Worm (Caenorhabditis elegans) whole organism, midembryonic: ENCODE results near the gene ZC449.2.
A peak's percentile ranks its signal among the peaks of the same experiment; 100 is the strongest.

Experiments used
- T22C8.4 ChIP-seq: fragments of 200-800 bp; sonication (Bioruptor generic); IDR thresholded peaks from 2 replicates; pipeline ENCODE4 v1.3.6; 2022; ENCODE audit warnings: missing genetic modification characterization, missing compliant biosample characterization
- cog-1 ChIP-seq: sonication (generic microtip); optimal IDR thresholded peaks from 2 replicates; lab custom pipeline; 2016; ENCODE audit warnings: missing genetic modification characterization, missing compliant biosample characterization
- flt-1 ChIP-seq: fragments of 200-800 bp; sonication (Bioruptor generic); IDR thresholded peaks from 2 replicates; pipeline ENCODE4 v1.3.6; 2022; ENCODE audit warnings: missing genetic modification characterization, missing compliant biosample characterization
- klf-2 ChIP-seq: fragments of 200-800 bp; sonication (Bioruptor generic); conservative IDR thresholded peaks from 2 replicates; pipeline ENCODE4 v1.3.6; 2022; ENCODE audit warnings: missing genetic modification reagents, missing genetic modification characterization, missing compliant biosample characterization
- med-1 ChIP-seq: sonication (generic microtip); optimal IDR thresholded peaks from 2 replicates; lab custom pipeline; 2017; ENCODE audit warnings: missing genetic modification characterization, mild to moderate bottlenecking, missing compliant biosample characterization, antibody characterized with exemption, missing genetic modification reagents; ENCODE audit not compliant: insufficient read depth
- ref-1 ChIP-seq: fragments of 200-800 bp; sonication (Bioruptor generic); conservative IDR thresholded peaks from 2 replicates; pipeline ENCODE4 v1.3.6; 2022; ENCODE audit warnings: missing genetic modification reagents, missing genetic modification characterization, missing compliant biosample characterization
- tab-1 ChIP-seq: fragments of 200-800 bp; sonication (Bioruptor generic); IDR thresholded peaks from 2 replicates; pipeline ENCODE4 v1.3.6; 2022; ENCODE audit warnings: missing genetic modification characterization, missing compliant biosample characterization
- ztf-23 ChIP-seq: fragments of 200-800 bp; sonication (Bioruptor generic); IDR thresholded peaks from 2 replicates; pipeline ENCODE4 v1.3.6; 2022; ENCODE audit warnings: missing genetic modification reagents, missing genetic modification characterization, missing compliant biosample characterization
- ztf-29 ChIP-seq: fragments of 200-800 bp; sonication (Bioruptor generic); IDR thresholded peaks from 2 replicates; pipeline ENCODE4 v1.3.6; 2022; ENCODE audit warnings: missing genetic modification reagents, missing genetic modification characterization, missing compliant biosample characterization

The ZC449.2 gene

ce11 chrX:5020996-5021395, at the start of gene ZC449.2:
Gene ZC449.2, plus strand, starts transcription at chrX:5021285.
- TF ChIP-seq klf-2 (GFP tag; lab: Robert Waterston, UW) = no peak
- TF ChIP-seq T22C8.4 = no peak
- no peak for TF ChIP-seq med-1 (GFP tag; lab: Kevin White, UChicago)
- TF ChIP-seq ztf-23 (GFP tag; lab: Robert Waterston, UW) = no peak
- TF ChIP-seq ztf-29 = no peak
- no peak for TF ChIP-seq flt-1 (GFP tag; lab: Robert Waterston, UW)
- TF ChIP-seq tab-1 (GFP tag; lab: Robert Waterston, UW) = no peak
- no peak for TF ChIP-seq cog-1
- no peak for TF ChIP-seq ref-1 (GFP tag; lab: Robert Waterston, UW)

- TF ChIP-seq ztf-23 (GFP tag; lab: Robert Waterston, UW) (no peak; the same call in 1 of the 2 replicates), flt-1 (GFP tag; lab: Robert Waterston, UW) (peak; percentile 40; the same call in 1 of the 2 replicates), ztf-29 (no peak), ref-1 (GFP tag; lab: Robert Waterston, UW) (no peak), tab-1 (GFP tag; lab: Robert Waterston, UW) (0 out of 2 replicates have a peak, but pooled peaks have one; percentile 8), cog-1 (peak; percentile 43)
Observed at ce11 chrX:4971427-4971826, 49.7 kb upstream of the ZC449.2 start.

- TF ChIP-seq T22C8.4 (no peak), med-1 (GFP tag; lab: Kevin White, UChicago) (no peak), ztf-29 (no peak), ztf-23 (GFP tag; lab: Robert Waterston, UW) (no peak), tab-1 (GFP tag; lab: Robert Waterston, UW) (no peak), cog-1 (no peak), ref-1 (GFP tag; lab: Robert Waterston, UW) (no peak), flt-1 (GFP tag; lab: Robert Waterston, UW) (no peak), klf-2 (GFP tag; lab: Robert Waterston, UW) (no peak)
Observed at ce11 chrX:4972039-4972581, 49.0 kb upstream of the ZC449.2 start.

- TF ChIP-seq ztf-29 (no peak), flt-1 (GFP tag; lab: Robert Waterston, UW) (no peak), ztf-23 (GFP tag; lab: Robert Waterston, UW) (no peak), med-1 (GFP tag; lab: Kevin White, UChicago) (no peak), ref-1 (GFP tag; lab: Robert Waterston, UW) (no peak), cog-1 (no peak)
Observed at ce11 chrX:4974486-4974885, 46.6 kb upstream of the ZC449.2 start.

ce11 chrX:4976530-4976929, 44.6 kb upstream of the ZC449.2 start, which contains the start of gene lfi-1:
Gene lfi-1, plus strand, starts transcription at chrX:4976830.
- TF ChIP-seq ztf-29 (no peak), klf-2 (GFP tag; lab: Robert Waterston, UW) (no peak), ref-1 (GFP tag; lab: Robert Waterston, UW) (no peak), ztf-23 (GFP tag; lab: Robert Waterston, UW) (no peak), flt-1 (GFP tag; lab: Robert Waterston, UW) (no peak), cog-1 (no peak)

- TF ChIP-seq ref-1 (GFP tag; lab: Robert Waterston, UW) (no peak), med-1 (GFP tag; lab: Kevin White, UChicago) (no peak), klf-2 (GFP tag; lab: Robert Waterston, UW) (no peak), T22C8.4 (no peak), ztf-23 (GFP tag; lab: Robert Waterston, UW) (no peak), cog-1 (no peak), ztf-29 (no peak), flt-1 (GFP tag; lab: Robert Waterston, UW) (0 out of 2 replicates have a peak, but pooled peaks have one; percentile 5), tab-1 (GFP tag; lab: Robert Waterston, UW) (no peak)
Observed at ce11 chrX:4978103-4978502, 43.0 kb upstream of the ZC449.2 start.

ce11 chrX:4979060-4979459, 42.0 kb upstream of the ZC449.2 start:
- TF ChIP-seq tab-1 (GFP tag; lab: Robert Waterston, UW) (no peak), ref-1 (GFP tag; lab: Robert Waterston, UW) (no peak)

ce11 chrX:4981059-4981458, 40.0 kb upstream of the ZC449.2 start:
- TF ChIP-seq T22C8.4 (no peak), ztf-23 (GFP tag; lab: Robert Waterston, UW) (no peak), tab-1 (GFP tag; lab: Robert Waterston, UW) (no peak), med-1 (GFP tag; lab: Kevin White, UChicago) (no peak), klf-2 (GFP tag; lab: Robert Waterston, UW) (no peak), flt-1 (GFP tag; lab: Robert Waterston, UW) (no peak), ztf-29 (no peak), ref-1 (GFP tag; lab: Robert Waterston, UW) (no peak), cog-1 (no peak)

ce11 chrX:4981579-4981978, 39.5 kb upstream of the ZC449.2 start:
- TF ChIP-seq ztf-29 (no peak), flt-1 (GFP tag; lab: Robert Waterston, UW) (no peak), ztf-23 (GFP tag; lab: Robert Waterston, UW) (no peak), med-1 (GFP tag; lab: Kevin White, UChicago) (no peak), tab-1 (GFP tag; lab: Robert Waterston, UW) (no peak), T22C8.4 (no peak), cog-1 (no peak), klf-2 (GFP tag; lab: Robert Waterston, UW) (no peak), ref-1 (GFP tag; lab: Robert Waterston, UW) (no peak)

- TF ChIP-seq flt-1 (GFP tag; lab: Robert Waterston, UW) (peak; percentile 32; the same call in 1 of the 2 replicates), cog-1 (no peak)
Observed at ce11 chrX:4982009-4982625, 39.0 kb upstream of the ZC449.2 start.
